Worm (Caenorhabditis elegans) whole organism, L4 larva: Measurements from ENCODE around the gene arp-6.

ENCODE experiments used
- F26F4.8 ChIP-seq: fragments of 200-800 bp; sonication (Bioruptor generic); conservative IDR thresholded peaks from 2 replicates; pipeline ENCODE4 v1.3.6; 2022; ENCODE audit warnings: missing genetic modification characterization, missing compliant biosample characterization
- F49E8.2 ChIP-seq: sonication (generic microtip); optimal IDR thresholded peaks from 2 replicates; lab custom pipeline; 2016; ENCODE audit warnings: missing compliant biosample characterization, mild to moderate bottlenecking, missing genetic modification characterization, borderline replicate concordance
- R02D3.7 ChIP-seq: fragments of 150-350 bp; sonication (generic microtip); optimal IDR thresholded peaks from 3 replicates; lab custom pipeline; 2014; ENCODE audit warnings: missing biosample characterization, missing genetic modification characterization
- Y105C5A.15 ChIP-seq: fragments of 200-800 bp; sonication (Bioruptor generic); IDR thresholded peaks from 2 replicates; pipeline ENCODE4 v1.3.6; 2022; ENCODE audit warnings: missing genetic modification characterization, missing compliant biosample characterization
- Y48G9A.11 ChIP-seq: fragments of 200-800 bp; sonication (Bioruptor generic); IDR thresholded peaks from 2 replicates; pipeline ENCODE4 v1.3.6; 2022; ENCODE audit warnings: missing genetic modification reagents, missing genetic modification characterization, missing compliant biosample characterization
- aha-1 ChIP-seq: fragments of 150-350 bp; peaks from one replicate; lab custom pipeline; 2014; ENCODE audit warnings: missing biosample characterization, missing genetic modification characterization
- attf-4 ChIP-seq: sonication (generic microtip); optimal IDR thresholded peaks from 3 replicates; lab custom pipeline; 2017; ENCODE audit warnings: missing biosample characterization, missing genetic modification characterization
- ceh-20 ChIP-seq: fragments of 200-800 bp; sonication (Bioruptor generic); IDR thresholded peaks from 2 replicates; pipeline ENCODE4 v1.3.6; 2022; ENCODE audit warnings: missing genetic modification reagents, missing genetic modification characterization, missing compliant biosample characterization
- ceh-28 ChIP-seq: fragments of 150-350 bp; optimal IDR thresholded peaks from 2 replicates; lab custom pipeline; 2014; ENCODE audit warnings: missing biosample characterization, missing genetic modification reagents, missing genetic modification characterization
- ceh-32 ChIP-seq: sonication (generic microtip); optimal IDR thresholded peaks from 2 replicates; lab custom pipeline; 2016; ENCODE audit warnings: mild to moderate bottlenecking, missing genetic modification characterization, missing compliant biosample characterization; ENCODE audit not compliant: poor library complexity
- ces-1 ChIP-seq: fragments of 150-350 bp; sonication (generic microtip); optimal IDR thresholded peaks from 4 replicates; lab custom pipeline; 2014; ENCODE audit warnings: missing biosample characterization, missing genetic modification reagents, missing genetic modification characterization
- egl-27 ChIP-seq: sonication (generic microtip); optimal IDR thresholded peaks from 3 replicates; lab custom pipeline; 2017; ENCODE audit warnings: missing biosample characterization, missing genetic modification reagents, missing genetic modification characterization
- egl-43 ChIP-seq: fragments of 200-800 bp; sonication (Bioruptor generic); IDR thresholded peaks from 2 replicates; pipeline ENCODE4 v1.3.6; 2022; ENCODE audit warnings: missing genetic modification reagents, missing genetic modification characterization, missing compliant biosample characterization
- hif-1 ChIP-seq, 2 experiments: sonication (generic microtip); optimal IDR thresholded peaks; 2 replicates each; lab custom pipeline; 2016 to 2017; ENCODE audit warnings: missing compliant biosample characterization in 2 of 2, missing genetic modification characterization in 2 of 2, missing genetic modification reagents in 2 of 2, missing genotype in 2 of 2, mild to moderate bottlenecking in 1 of 2
- hmg-1.1 ChIP-seq: fragments of 200-800 bp; sonication (Bioruptor generic); IDR thresholded peaks from 2 replicates; pipeline ENCODE4 v1.3.6; 2022; ENCODE audit warnings: missing genetic modification reagents, missing genetic modification characterization, missing compliant biosample characterization
- jun-1 ChIP-seq: fragments of 150-350 bp; optimal IDR thresholded peaks from 2 replicates; lab custom pipeline; 2014; ENCODE audit warnings: missing biosample characterization, missing genetic modification reagents, missing genetic modification characterization
- lim-7 ChIP-seq: fragments of 200-800 bp; sonication (Bioruptor generic); IDR thresholded peaks from 2 replicates; pipeline ENCODE4 v1.3.6; 2022; ENCODE audit warnings: missing genetic modification characterization, missing compliant biosample characterization
- lin-29 ChIP-seq: fragments of 200-800 bp; sonication (Bioruptor generic); IDR thresholded peaks from 2 replicates; pipeline ENCODE4 v1.3.6; 2022; ENCODE audit warnings: missing genetic modification reagents, missing genetic modification characterization, missing compliant biosample characterization
- lin-39 ChIP-seq: fragments of 150-350 bp; optimal IDR thresholded peaks from 2 replicates; lab custom pipeline; 2014; ENCODE audit warnings: missing biosample characterization, missing genetic modification reagents, missing genetic modification characterization
- mxl-3 ChIP-seq: fragments of 200-800 bp; sonication (Bioruptor generic); optimal IDR thresholded peaks from 2 replicates; lab custom pipeline; 2018; ENCODE audit warnings: mild to moderate bottlenecking, missing genetic modification characterization, missing compliant biosample characterization
- nhr-28 ChIP-seq: fragments of 150-350 bp; optimal IDR thresholded peaks from 2 replicates; lab custom pipeline; 2014; ENCODE audit warnings: missing biosample characterization, missing genetic modification characterization
- set-16 ChIP-seq: fragments of 200-800 bp; sonication (Bioruptor generic); IDR thresholded peaks from 2 replicates; pipeline ENCODE4 v1.3.6; 2022; ENCODE audit warnings: missing genetic modification reagents, missing genetic modification characterization, missing compliant biosample characterization
- snpc-4 ChIP-seq: fragments of 150-350 bp; optimal IDR thresholded peaks from 2 replicates; lab custom pipeline; 2014; ENCODE audit warnings: missing biosample characterization, missing genetic modification characterization
- unc-39 ChIP-seq: sonication (generic microtip); optimal IDR thresholded peaks from 2 replicates; lab custom pipeline; 2017; ENCODE audit warnings: missing biosample characterization, missing genetic modification characterization
- unc-62 ChIP-seq, 3 experiments: fragments of 150-350 bp in 1 of 3; sonication (generic microtip); optimal IDR thresholded peaks in 2 of 3; peaks in 1 of 3; 1 replicate in 1 of 3; 2 replicates in 2 of 3; lab custom pipeline; 2014 to 2017; ENCODE audit warnings: missing biosample characterization in 3 of 3, missing genetic modification characterization in 3 of 3, missing genetic modification reagents in 3 of 3, missing genotype in 1 of 3
- vab-7 ChIP-seq: fragments of 200-800 bp; sonication (Bioruptor generic); IDR thresholded peaks from 2 replicates; pipeline ENCODE4 v1.3.6; 2022; ENCODE audit warnings: missing genetic modification reagents, missing genetic modification characterization, missing compliant biosample characterization
- zfp-3 ChIP-seq: fragments of 200-800 bp; sonication (Bioruptor generic); conservative IDR thresholded peaks from 2 replicates; pipeline ENCODE4 v1.3.6; 2022; ENCODE audit warnings: missing genetic modification reagents, missing genetic modification characterization, missing compliant biosample characterization
- ztf-7 ChIP-seq: fragments of 150-350 bp; optimal IDR thresholded peaks from 2 replicates; lab custom pipeline; 2014; ENCODE audit warnings: missing biosample characterization, missing genetic modification characterization

The arp-6 gene

ce11 chrII:8057911-8058310 lies 20.8 kb upstream of the arp-6 start:
- TF ChIP-seq R02D3.7 (tag; lab: Kevin White, UChicago) (no peak), set-16 (GFP tag; lab: Robert Waterston, UW) (no peak), Y48G9A.11 (no peak), unc-62 (GFP tag; optimal IDR thresholded peaks at IDR 0.05 in 1 of 2; lab: Kevin White, UChicago) (no peak), unc-62 (tag; optimal IDR thresholded peaks at IDR 0.05; lab: Kevin White, UChicago) (no peak), lin-39 (tag; lab: Kevin White, UChicago) (no peak), F49E8.2 (tag; lab: Kevin White, UChicago) (no peak), ztf-7 (tag; lab: Kevin White, UChicago) (no peak), unc-39 (tag; lab: Kevin White, UChicago) (no peak), egl-43 (GFP tag; lab: Robert Waterston, UW) (no peak), mxl-3 (GFP tag; lab: Kevin White, UChicago) (no peak), snpc-4 (tag; lab: Kevin White, UChicago) (no peak), ceh-32 (tag; lab: Kevin White, UChicago) (no peak)
- TF ChIP-seq, all 104 proteins: peak for 0

- TF ChIP-seq nhr-28 (tag; lab: Kevin White, UChicago) (no peak), Y105C5A.15 (no peak), lin-29 (GFP tag; lab: Robert Waterston, UW) (no peak), hmg-1.1 (no peak), hif-1 (tag; optimal IDR thresholded peaks at IDR 0.05; lab: Kevin White, UChicago) (no peak), aha-1 (tag; lab: Kevin White, UChicago) (no peak), ceh-20 (GFP tag; lab: Robert Waterston, UW) (no peak), jun-1 (tag; lab: Kevin White, UChicago) (no peak), egl-27 (tag; lab: Kevin White, UChicago) (no peak), ceh-28 (no peak), Y48G9A.11 (no peak), F26F4.8 (GFP tag; lab: Robert Waterston, UW) (no peak), ces-1 (no peak)
These were observed 15.7 kb upstream of the arp-6 start, which contains the start of gene T05H10.4 for ce11 chrII:8052850-8053249. TSS of gene T05H10.4 (plus strand) at chrII:8053150.

ce11 chrII:8052172-8052571 lies 15.0 kb upstream of the arp-6 start:
- peak in 1 of 2 experiments; percentile 7 for TF ChIP-seq unc-62 (GFP tag; optimal IDR thresholded peaks at IDR 0.05 in 1 of 2; lab: Kevin White, UChicago)
- no peak for TF ChIP-seq unc-62 (tag; optimal IDR thresholded peaks at IDR 0.05; lab: Kevin White, UChicago)
- no peak for TF ChIP-seq attf-4 (tag; lab: Kevin White, UChicago)

DNA sequence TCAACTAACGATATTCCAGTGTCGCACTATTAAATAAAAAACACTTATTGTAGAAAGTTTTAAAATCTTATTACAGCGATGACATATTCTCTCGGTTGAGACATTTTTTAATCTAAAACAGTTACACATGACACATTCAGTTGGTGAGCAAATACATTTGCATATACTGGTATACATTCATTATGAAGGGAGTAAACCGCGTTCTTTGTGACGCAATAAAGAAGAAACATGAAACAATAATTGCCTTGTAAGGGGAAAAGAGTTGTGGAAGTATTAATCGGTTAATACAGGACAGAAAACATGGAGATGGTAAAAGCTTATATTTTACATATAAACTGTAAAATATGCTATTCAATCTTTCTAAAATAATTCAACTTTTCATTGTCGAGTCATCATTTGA lies 14.2 kb upstream of the arp-6 start:
- TF ChIP-seq aha-1 (tag; lab: Kevin White, UChicago) (peak; percentile 88), vab-7 (GFP tag; lab: Robert Waterston, UW) (no peak)

DNA sequence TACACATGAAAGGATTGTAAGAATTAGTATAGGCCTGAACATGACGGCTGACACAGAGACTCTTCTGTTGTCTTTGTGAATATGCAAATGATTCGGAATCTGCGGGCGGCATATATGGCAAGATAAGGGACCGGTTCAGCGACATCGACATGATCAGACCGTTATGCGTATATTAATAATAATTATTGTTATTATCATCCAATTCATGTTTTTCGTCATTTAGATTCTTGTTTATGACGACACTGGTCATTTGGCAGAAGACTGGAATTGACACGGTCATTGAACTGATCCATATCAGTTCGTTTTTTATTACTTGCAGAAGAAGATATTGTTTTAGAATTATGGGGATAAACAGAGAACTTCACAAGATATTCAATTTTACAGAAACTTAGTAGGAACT lies 13.3 kb upstream of the arp-6 start, which contains the start of gene mtre-1:
TSS of gene mtre-1 (minus strand) at position 101 of the 400 bp plus-strand sequence.
- TF ChIP-seq aha-1 (tag; lab: Kevin White, UChicago) (no peak), unc-62 (GFP tag; optimal IDR thresholded peaks at IDR 0.05 in 1 of 2; lab: Kevin White, UChicago) (peak in 1 of 2 experiments; percentile 15), unc-62 (tag; optimal IDR thresholded peaks at IDR 0.05; lab: Kevin White, UChicago) (no peak), lim-7 (GFP tag; lab: Robert Waterston, UW) (no peak)

DNA sequence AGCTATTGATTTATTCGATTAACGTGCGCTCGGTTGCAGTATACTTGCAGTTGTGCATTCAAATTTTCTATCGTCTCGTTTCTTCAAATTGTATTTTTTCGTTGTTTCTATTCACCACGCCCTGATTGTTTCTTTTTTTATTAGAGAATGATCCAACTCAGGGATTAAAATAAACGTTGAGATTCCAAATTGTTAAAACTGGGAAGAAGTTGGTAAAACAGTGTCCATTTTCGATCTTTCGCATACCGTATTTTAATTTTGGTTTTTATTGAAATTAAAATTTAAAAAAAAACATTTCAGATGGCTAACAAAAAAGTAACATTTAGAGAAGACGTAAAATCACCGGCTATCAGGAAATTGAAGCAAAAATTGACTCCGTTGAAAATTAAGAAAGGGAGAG lies 10.1 kb upstream of the arp-6 start, which contains the start of gene apn-1:
TSS of gene apn-1 (plus strand) at position 301 of the 400 bp plus-strand sequence.
- peak in 1 of 2 experiments; percentile 52 for TF ChIP-seq unc-62 (GFP tag; optimal IDR thresholded peaks at IDR 0.05 in 1 of 2; lab: Kevin White, UChicago)
- TF ChIP-seq unc-62 (tag; optimal IDR thresholded peaks at IDR 0.05; lab: Kevin White, UChicago): no peak
- no peak for TF ChIP-seq zfp-3 (GFP tag; lab: Robert Waterston, UW)
